Fruit fly (Drosophila melanogaster) whole organism, embryonic: Measurements from ENCODE around the gene CG31826.

Experiments
- CG10267 ChIP-seq: fragments of 200-800 bp; sonication (Bioruptor generic); optimal IDR thresholded peaks from 2 replicates; lab custom pipeline; 2018; ENCODE audit warnings: missing biosample characterization, mild to moderate bottlenecking, missing genetic modification characterization, moderate library complexity
- CG10959 ChIP-seq: fragments of 200-800 bp; sonication (Bioruptor generic); IDR thresholded peaks from 2 replicates; pipeline ENCODE4 v1.3.6; 2022; ENCODE audit warnings: missing biosample characterization, missing genetic modification characterization
- CG10979 ChIP-seq: fragments of 200-800 bp; sonication (Bioruptor generic); optimal IDR thresholded peaks from 2 replicates; lab custom pipeline; 2018; ENCODE audit warnings: missing biosample characterization, mild to moderate bottlenecking, missing genetic modification characterization, moderate library complexity
- CG13775 ChIP-seq: fragments of 200-800 bp; sonication (Bioruptor generic); optimal IDR thresholded peaks from 3 replicates; lab custom pipeline; 2017; ENCODE audit warnings: missing biosample characterization, mild to moderate bottlenecking, missing genetic modification characterization
- CG14710 ChIP-seq: fragments of 200-800 bp; sonication (Bioruptor generic); optimal IDR thresholded peaks from 3 replicates; lab custom pipeline; 2019; ENCODE audit warnings: missing biosample characterization, mild to moderate bottlenecking, missing genetic modification characterization, moderate library complexity
- CG15696 ChIP-seq: fragments of 200-800 bp; sonication (Bioruptor generic); optimal IDR thresholded peaks from 2 replicates; lab custom pipeline; 2019; ENCODE audit warnings: missing biosample characterization, mild to moderate bottlenecking, missing genetic modification characterization, moderate library complexity
- CG17829 ChIP-seq: fragments of 200-800 bp; optimal IDR thresholded peaks from 2 replicates; lab custom pipeline; 2019; ENCODE audit warnings: missing biosample characterization, mild to moderate bottlenecking, missing genetic modification characterization, moderate library complexity
- CG18262 ChIP-seq: fragments of 200-800 bp; optimal IDR thresholded peaks from 3 replicates; lab custom pipeline; 2019; ENCODE audit warnings: missing biosample characterization, mild to moderate bottlenecking, missing genetic modification characterization, moderate library complexity
- CG2712 ChIP-seq: fragments of 200-800 bp; optimal IDR thresholded peaks from 3 replicates; lab custom pipeline; 2019; ENCODE audit warnings: missing biosample characterization, mild to moderate bottlenecking, missing genetic modification characterization, moderate library complexity
- CG4404 ChIP-seq: fragments of 200-800 bp; sonication (Bioruptor generic); IDR thresholded peaks from 2 replicates; pipeline ENCODE4 v1.3.6; 2022; ENCODE audit warnings: missing biosample characterization, missing genetic modification characterization
- CG6689 ChIP-seq: fragments of 200-800 bp; sonication (Bioruptor generic); IDR thresholded peaks from 2 replicates; pipeline ENCODE4 v1.3.6; 2022; ENCODE audit warnings: missing biosample characterization, missing genetic modification characterization
- CG8765 ChIP-seq: fragments of 200-800 bp; sonication (Bioruptor generic); IDR thresholded peaks from 2 replicates; pipeline ENCODE4 v1.3.6; 2022; ENCODE audit warnings: missing biosample characterization, missing genetic modification characterization
- CG9727 ChIP-seq: fragments of 200-800 bp; sonication (Bioruptor generic); optimal IDR thresholded peaks from 3 replicates; lab custom pipeline; 2017; ENCODE audit warnings: missing biosample characterization, mild to moderate bottlenecking, missing genetic modification characterization
- D ChIP-seq, 2 experiments: fragments of 200-800 bp in 1 of 2; fragments of >200 bp in 1 of 2; sonication (Bioruptor generic) in 1 of 2; optimal IDR thresholded peaks; 2 replicates in 1 of 2; 3 replicates in 1 of 2; lab custom pipeline; 2017; ENCODE audit warnings: mild to moderate bottlenecking in 1 of 2, missing biosample characterization in 1 of 2, missing genetic modification characterization in 1 of 2, missing genetic modification reagents in 1 of 2
- Ets65A ChIP-seq: fragments of 200-800 bp; sonication (Bioruptor generic); peaks from one replicate; lab custom pipeline; 2016; ENCODE audit warnings: missing biosample characterization, missing genetic modification characterization
- HLH54F ChIP-seq: fragments of 200-800 bp; sonication (Bioruptor generic); optimal IDR thresholded peaks from 3 replicates; lab custom pipeline; 2016; ENCODE audit warnings: missing biosample characterization, missing genetic modification characterization
- PHDP ChIP-seq: fragments of 200-800 bp; sonication (Bioruptor generic); optimal IDR thresholded peaks from 3 replicates; lab custom pipeline; 2018; ENCODE audit warnings: missing biosample characterization, mild to moderate bottlenecking, missing genetic modification characterization, moderate library complexity
- Side ChIP-seq: fragments of 200-800 bp; sonication (Bioruptor generic); optimal IDR thresholded peaks from 2 replicates; lab custom pipeline; 2016; ENCODE audit warnings: missing biosample characterization, missing genetic modification characterization
- Stat92E ChIP-seq, 3 experiments: fragments of >200 bp in 2 of 3; fragments of 200-800 bp in 1 of 3; sonication (Bioruptor generic) in 1 of 3; optimal IDR thresholded peaks; 2 replicates each; lab custom pipeline; 2017 to 2019; ENCODE audit warnings: missing biosample characterization in 3 of 3, missing genetic modification characterization in 3 of 3, mild to moderate bottlenecking in 1 of 3, moderate library complexity in 1 of 3
- Xrp1 ChIP-seq: fragments of 200-800 bp; sonication (Bioruptor generic); IDR thresholded peaks from 2 replicates; pipeline ENCODE4 v1.3.6; 2022; ENCODE audit warnings: missing biosample characterization, missing genetic modification characterization
- ac ChIP-seq: fragments of 200-800 bp; sonication (Bioruptor generic); optimal IDR thresholded peaks from 3 replicates; lab custom pipeline; 2017; ENCODE audit warnings: missing biosample characterization, mild to moderate bottlenecking, missing genetic modification characterization
- ara ChIP-seq: fragments of 200-800 bp; sonication (Bioruptor generic); IDR thresholded peaks from 2 replicates; pipeline ENCODE4 v1.3.6; 2022; ENCODE audit warnings: missing biosample characterization, missing genetic modification characterization
- chif ChIP-seq, 2 experiments: fragments of 200-800 bp; sonication (Bioruptor generic); optimal IDR thresholded peaks; 3 replicates each; lab custom pipeline; 2016; ENCODE audit warnings: missing biosample characterization in 2 of 2, missing genetic modification characterization in 2 of 2
- dmrt11E ChIP-seq: fragments of 200-800 bp; sonication (Bioruptor generic); optimal IDR thresholded peaks from 3 replicates; lab custom pipeline; 2018; ENCODE audit warnings: missing biosample characterization, mild to moderate bottlenecking, missing genetic modification characterization, moderate library complexity
- lola ChIP-seq, 3 experiments: fragments of >200 bp in 2 of 3; fragments of 200-800 bp in 1 of 3; sonication (Bioruptor generic) in 1 of 3; optimal IDR thresholded peaks; 2 replicates each; lab custom pipeline; 2017 to 2019; ENCODE audit warnings: missing biosample characterization in 3 of 3, missing genetic modification characterization in 3 of 3, mild to moderate bottlenecking in 1 of 3, moderate library complexity in 1 of 3
- nmo ChIP-seq: fragments of 200-800 bp; sonication (Bioruptor generic); optimal IDR thresholded peaks from 2 replicates; lab custom pipeline; 2018; ENCODE audit warnings: missing biosample characterization, mild to moderate bottlenecking, missing genetic modification characterization, moderate library complexity
- org-1 ChIP-seq: fragments of 200-800 bp; sonication (Bioruptor generic); optimal IDR thresholded peaks from 2 replicates; lab custom pipeline; 2017; ENCODE audit warnings: missing biosample characterization, missing genetic modification characterization
- otp ChIP-seq: fragments of 200-800 bp; sonication (Bioruptor generic); IDR thresholded peaks from 3 replicates; pipeline ENCODE4, ENCODE4 v1.3.6; 2022; ENCODE audit warnings: missing biosample characterization, missing genetic modification characterization
- prd ChIP-seq, 3 experiments: fragments of >200 bp in 2 of 3; fragments of 200-800 bp in 1 of 3; sonication (Bioruptor generic) in 1 of 3; optimal IDR thresholded peaks in 2 of 3; IDR thresholded peaks in 1 of 3; 2 replicates in 2 of 3; 3 replicates in 1 of 3; pipeline versions ENCODE4 v1.3.6 to Lab custom; 2017 to 2022; ENCODE audit warnings: missing biosample characterization in 1 of 3, missing genetic modification characterization in 1 of 3
- pum ChIP-seq: fragments of 200-800 bp; sonication (Bioruptor generic); optimal IDR thresholded peaks from 2 replicates; lab custom pipeline; 2016; ENCODE audit warnings: missing biosample characterization, missing genetic modification characterization
- schlank ChIP-seq: fragments of 200-800 bp; sonication (Bioruptor generic); optimal IDR thresholded peaks from 2 replicates; lab custom pipeline; 2018; ENCODE audit warnings: missing biosample characterization, mild to moderate bottlenecking, missing genetic modification characterization
- sens ChIP-seq: fragments of 200-800 bp; sonication (Bioruptor generic); peaks from one replicate; lab custom pipeline; 2016; ENCODE audit warnings: missing biosample characterization, missing genetic modification characterization
- tll ChIP-seq, 2 experiments: fragments of 200-800 bp in 1 of 2; fragments of >200 bp in 1 of 2; sonication (Bioruptor generic) in 1 of 2; optimal IDR thresholded peaks; 2 replicates each; lab custom pipeline; 2017 to 2019; ENCODE audit warnings: missing biosample characterization in 2 of 2, missing genetic modification characterization in 2 of 2, mild to moderate bottlenecking in 1 of 2, moderate library complexity in 1 of 2
- trem ChIP-seq: fragments of 200-800 bp; optimal IDR thresholded peaks from 3 replicates; lab custom pipeline; 2019; ENCODE audit warnings: missing biosample characterization, mild to moderate bottlenecking, missing genetic modification characterization, moderate library complexity
- twi ChIP-seq: fragments of 200-800 bp; optimal IDR thresholded peaks from 2 replicates; lab custom pipeline; 2019; ENCODE audit warnings: missing biosample characterization, mild to moderate bottlenecking, missing genetic modification characterization, moderate library complexity
- vfl ChIP-seq: fragments of 200-800 bp; sonication (Bioruptor generic); optimal IDR thresholded peaks from 2 replicates; lab custom pipeline; 2016; ENCODE audit warnings: missing biosample characterization, missing genetic modification characterization
- zf30C ChIP-seq: fragments of 200-800 bp; sonication (Bioruptor generic); optimal IDR thresholded peaks from 3 replicates; lab custom pipeline; 2018; ENCODE audit warnings: missing biosample characterization, mild to moderate bottlenecking, missing genetic modification characterization
- zfh1 ChIP-seq: fragments of 200-800 bp; sonication (Bioruptor generic); IDR thresholded peaks from 3 replicates; pipeline ENCODE4 v1.3.6; 2022; ENCODE audit warnings: missing biosample characterization, missing genetic modification characterization

The CG31826 gene

DNA sequence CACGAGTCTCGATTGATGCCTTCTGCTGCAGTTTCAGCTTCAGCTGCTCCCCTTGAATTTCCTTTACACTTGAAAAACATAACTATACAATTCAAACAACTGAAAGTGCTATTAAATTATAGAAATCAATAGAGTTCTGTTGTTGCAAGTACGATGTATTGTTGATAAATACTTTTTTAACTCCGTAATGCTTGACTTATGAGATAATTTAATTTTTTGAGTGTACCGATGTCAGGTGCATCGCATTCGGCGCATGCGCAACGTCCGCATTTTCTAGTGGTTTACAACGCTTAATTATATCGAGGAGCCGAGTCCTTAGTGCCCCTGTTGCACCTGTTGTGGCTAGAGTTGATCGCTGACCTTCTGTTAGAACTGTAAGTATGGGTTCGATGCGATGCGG lies 31.5 kb downstream of the CG31826 start:
- TF ChIP-seq ara (GFP tag; lab: Robert Waterston, UW), result peak; percentile 49
- TF ChIP-seq sens (GFP tag; lab: Kevin White, UChicago), result peak; percentile 94
- peak; percentile 48; the same call in 2 of the 3 replicates for TF ChIP-seq zfh1
- TF ChIP-seq Side (GFP tag; lab: Kevin White, UChicago), result no peak
- peak; percentile 35 for TF ChIP-seq CG10267
- TF ChIP-seq dmrt11E, result peak; percentile 72
- peak; percentile 71 for TF ChIP-seq zf30C (GFP tag; lab: Kevin White, UChicago)
- TF ChIP-seq CG10959, result peak; percentile 48; the same call in 1 of the 2 replicates
- TF ChIP-seq CG9727 (GFP tag; lab: Kevin White, UChicago), result peak; percentile 44
- TF ChIP-seq schlank (tag; lab: Kevin White, UChicago), result no peak
- peak in 1 of 3 experiments; percentile 3 for TF ChIP-seq lola (GFP tag; optimal IDR thresholded peaks at IDR 0.05; lab: Kevin White, UChicago)
- peak; percentile 64 for TF ChIP-seq Xrp1 (GFP tag; lab: Robert Waterston, UW)
- TF ChIP-seq Stat92E (GFP tag; optimal IDR thresholded peaks at IDR 0.05; lab: Kevin White, UChicago), result no peak
- peak; percentile 34 for TF ChIP-seq CG10979 (tag; lab: Kevin White, UChicago)
- TF ChIP-seq otp (GFP tag; lab: Robert Waterston, UW), result 0 out of 3 replicates have a peak, but pooled peaks have one; percentile 44
- peak; percentile 69 for TF ChIP-seq CG15696 (tag; lab: Kevin White, UChicago)
- TF ChIP-seq CG2712 (tag; lab: Kevin White, UChicago), result peak; percentile 31
- peak; percentile 6 for TF ChIP-seq nmo (GFP tag; lab: Kevin White, UChicago)
- peak in 1 of 2 experiments; percentile 38 for TF ChIP-seq chif (GFP tag; optimal IDR thresholded peaks at IDR 0.05; lab: Kevin White, UChicago)
- no peak for TF ChIP-seq PHDP (tag; lab: Kevin White, UChicago)
- no peak for TF ChIP-seq CG13775 (GFP tag; lab: Kevin White, UChicago)
- TF ChIP-seq prd (optimal IDR thresholded peaks at IDR 0.05; lab: Kevin White, UChicago), result no peak
- peak; percentile 70; the same call in 2 of the 3 replicates for TF ChIP-seq prd (GFP tag; IDR thresholded peaks at IDR 0.05; lab: Robert Waterston, UW)
- peak; percentile 10 for TF ChIP-seq CG17829 (tag; lab: Kevin White, UChicago)
- TF ChIP-seq CG18262, result peak; percentile 33
- no peak for TF ChIP-seq org-1 (GFP tag; lab: Kevin White, UChicago)
- peak; percentile 20 for TF ChIP-seq CG14710 (tag; lab: Kevin White, UChicago)
- peak; percentile 64; the same call in 1 of the 2 replicates for TF ChIP-seq CG8765 (GFP tag; lab: Robert Waterston, UW)
- TF ChIP-seq ac, result peak; percentile 90
- peak; percentile 75 for TF ChIP-seq CG4404 (GFP tag; lab: Robert Waterston, UW)
- peak; percentile 13 for TF ChIP-seq trem (tag; lab: Kevin White, UChicago)
- TF ChIP-seq CG6689, result peak; percentile 53
- TF ChIP-seq pum (GFP tag; lab: Kevin White, UChicago), result peak; percentile 26
- no peak for TF ChIP-seq HLH54F (GFP tag; lab: Kevin White, UChicago)

- peak in 1 of 2 experiments; percentile 66 for TF ChIP-seq tll (GFP tag; optimal IDR thresholded peaks at IDR 0.05; lab: Kevin White, UChicago)
- TF ChIP-seq vfl (GFP tag; lab: Kevin White, UChicago), result no peak
- TF ChIP-seq twi (tag; lab: Kevin White, UChicago), result peak; percentile 91
- TF ChIP-seq Ets65A, result peak; percentile 16
- TF ChIP-seq D (optimal IDR thresholded peaks at IDR 0.05; lab: Kevin White, UChicago), result no peak
- no peak for TF ChIP-seq D (GFP tag; optimal IDR thresholded peaks at IDR 0.05; lab: Kevin White, UChicago)
Measured at dm6 chr2L:15740918-15741317, 32.0 kb downstream of the CG31826 start.
